Fruit fly (Drosophila melanogaster) whole organism, prepupa: ENCODE results near the gene CG13392.

Experiments used
- CG10631 ChIP-seq: fragments of 200-800 bp; sonication (Bioruptor generic); optimal IDR thresholded peaks from 2 replicates; lab custom pipeline; 2016; ENCODE audit warnings: missing biosample characterization, missing genetic modification characterization
- CG15336 ChIP-seq: fragments of 200-800 bp; sonication (Bioruptor generic); IDR thresholded peaks from 2 replicates; pipeline ENCODE4 v1.3.6; 2022; ENCODE audit warnings: missing biosample characterization, missing genetic modification characterization
- CG31627 ChIP-seq: fragments of 200-800 bp; sonication (Bioruptor generic); optimal IDR thresholded peaks from 3 replicates; lab custom pipeline; 2016; ENCODE audit warnings: missing biosample characterization, missing genetic modification characterization
- CG34406 ChIP-seq: fragments of 200-800 bp; sonication (Bioruptor generic); optimal IDR thresholded peaks from 3 replicates; lab custom pipeline; 2016; ENCODE audit warnings: missing biosample characterization, missing genetic modification characterization
- CG6854 ChIP-seq: fragments of 200-800 bp; sonication (Bioruptor generic); optimal IDR thresholded peaks from 2 replicates; lab custom pipeline; 2017; ENCODE audit warnings: missing biosample characterization, mild to moderate bottlenecking, missing genetic modification characterization
- CG7368 ChIP-seq: fragments of 200-800 bp; sonication (Bioruptor generic); optimal IDR thresholded peaks from 3 replicates; lab custom pipeline; 2016; ENCODE audit warnings: missing biosample characterization, missing genetic modification characterization
- CG9139 ChIP-seq: fragments of 200-800 bp; sonication (Bioruptor generic); optimal IDR thresholded peaks from 3 replicates; lab custom pipeline; 2017; ENCODE audit warnings: missing biosample characterization, mild to moderate bottlenecking, missing genetic modification characterization
- Ets21C ChIP-seq: fragments of 200-800 bp; sonication (Bioruptor generic); optimal IDR thresholded peaks from 3 replicates; lab custom pipeline; 2016; ENCODE audit warnings: missing biosample characterization, missing genetic modification characterization
- OdsH ChIP-seq: fragments of 200-800 bp; sonication (Bioruptor generic); optimal IDR thresholded peaks from 3 replicates; lab custom pipeline; 2016; ENCODE audit warnings: missing biosample characterization, missing genetic modification characterization
- Sox102F ChIP-seq: fragments of 200-800 bp; sonication (Bioruptor generic); optimal IDR thresholded peaks from 2 replicates; lab custom pipeline; 2016; ENCODE audit warnings: missing biosample characterization, mild to moderate bottlenecking, missing genetic modification characterization
- dsx ChIP-seq: fragments of 200-800 bp; optimal IDR thresholded peaks from 3 replicates; lab custom pipeline; 2019; ENCODE audit warnings: missing biosample characterization, mild to moderate bottlenecking, missing genetic modification characterization, moderate library complexity; ENCODE audit not compliant: poor library complexity, severe bottlenecking
- spab ChIP-seq: fragments of 200-800 bp; sonication (Bioruptor generic); optimal IDR thresholded peaks from 2 replicates; lab custom pipeline; 2017; ENCODE audit warnings: missing biosample characterization, mild to moderate bottlenecking, missing genetic modification characterization, missing genetic modification reagents

- TF ChIP-seq CG6854 (GFP tag; lab: Kevin White, UChicago) (no peak), spab (GFP tag; lab: Kevin White, UChicago) (no peak), CG10631 (GFP tag; lab: Kevin White, UChicago) (no peak), OdsH (no peak), Sox102F (no peak), CG7368 (GFP tag; lab: Kevin White, UChicago) (no peak), CG31627 (GFP tag; lab: Kevin White, UChicago) (no peak), Ets21C (GFP tag; lab: Kevin White, UChicago) (no peak), CG9139 (GFP tag; lab: Kevin White, UChicago) (no peak), dsx (GFP tag; lab: Kevin White, UChicago) (no peak), CG34406 (GFP tag; lab: Kevin White, UChicago) (no peak), CG15336 (GFP tag; lab: Robert Waterston, UW) (no peak)
Measured at dm6 chr2L:8372248-8372647, 10.4 kb downstream of the CG13392 start.
